Worm (Caenorhabditis elegans) whole organism, late embryonic: ENCODE results near the gene clec-39.
A peak's percentile ranks its signal among the peaks of the same experiment; 100 is the strongest.

Experiments
- C08G9.2 ChIP-seq: sonication (generic microtip); optimal IDR thresholded peaks from 2 replicates; lab custom pipeline; 2016; ENCODE audit warnings: mild to moderate bottlenecking, missing genetic modification characterization, moderate library complexity, missing compliant biosample characterization
- C38D4.7 ChIP-seq: fragments of 200-800 bp; sonication (Bioruptor generic); optimal IDR thresholded peaks from 2 replicates; lab custom pipeline; 2018; ENCODE audit warnings: mild to moderate bottlenecking, missing genetic modification characterization, moderate library complexity, missing compliant biosample characterization
- F13H6.1 ChIP-seq: sonication (generic microtip); optimal IDR thresholded peaks from 2 replicates; lab custom pipeline; 2016; ENCODE audit warnings: missing genetic modification characterization, missing compliant biosample characterization
- ahr-1 ChIP-seq: sonication (generic microtip); optimal IDR thresholded peaks from 2 replicates; lab custom pipeline; 2016; ENCODE audit warnings: missing genetic modification characterization, missing compliant biosample characterization
- ama-1 ChIP-seq: fragments of 150-350 bp; optimal IDR thresholded peaks from 2 replicates; lab custom pipeline; 2014
- ceh-14 ChIP-seq: sonication (generic microtip); optimal IDR thresholded peaks from 2 replicates; lab custom pipeline; 2016; ENCODE audit warnings: missing genotype, missing genetic modification characterization, missing compliant biosample characterization
- ceh-31 ChIP-seq: sonication (generic microtip); optimal IDR thresholded peaks from 2 replicates; lab custom pipeline; 2016; ENCODE audit warnings: missing genetic modification characterization, missing compliant biosample characterization
- ceh-48 ChIP-seq: sonication (generic microtip); optimal IDR thresholded peaks from 2 replicates; lab custom pipeline; 2016; ENCODE audit warnings: missing genetic modification characterization, inconsistent platforms, missing compliant biosample characterization
- ceh-6 ChIP-seq: fragments of 200-800 bp; sonication (Bioruptor generic); optimal IDR thresholded peaks from 2 replicates; lab custom pipeline; 2018; ENCODE audit warnings: mild to moderate bottlenecking, missing genetic modification characterization, missing compliant biosample characterization
- ceh-9 ChIP-seq: sonication (generic microtip); optimal IDR thresholded peaks from 2 replicates; lab custom pipeline; 2016; ENCODE audit warnings: mild to moderate bottlenecking, missing genetic modification characterization, inconsistent platforms, missing compliant biosample characterization
- dve-1 ChIP-seq: sonication (generic microtip); optimal IDR thresholded peaks from 2 replicates; lab custom pipeline; 2017; ENCODE audit warnings: antibody characterized with exemption, mild to moderate bottlenecking, missing genetic modification characterization, missing compliant biosample characterization
- elt-2 ChIP-seq: sonication (generic microtip); optimal IDR thresholded peaks from 2 replicates; lab custom pipeline; 2016; ENCODE audit warnings: missing genetic modification reagents, missing genetic modification characterization, missing compliant biosample characterization
- elt-4 ChIP-seq: sonication (generic microtip); optimal IDR thresholded peaks from 2 replicates; lab custom pipeline; 2016; ENCODE audit warnings: missing genetic modification characterization, missing compliant biosample characterization
- ets-4 ChIP-seq: sonication (generic microtip); optimal IDR thresholded peaks from 2 replicates; lab custom pipeline; 2016; ENCODE audit warnings: missing genetic modification characterization, missing compliant biosample characterization
- fkh-10 ChIP-seq: fragments of 150-350 bp; optimal IDR thresholded peaks from 2 replicates; lab custom pipeline; 2014; ENCODE audit warnings: missing biosample characterization, missing genetic modification reagents, missing genetic modification characterization
- gmeb-2 ChIP-seq: sonication (generic microtip); optimal IDR thresholded peaks from 2 replicates; lab custom pipeline; 2016; ENCODE audit warnings: missing genetic modification characterization, inconsistent platforms, missing compliant biosample characterization
- hlh-13 ChIP-seq: fragments of 200-800 bp; sonication (Bioruptor generic); optimal IDR thresholded peaks from 2 replicates; lab custom pipeline; 2018; ENCODE audit warnings: mild to moderate bottlenecking, missing genetic modification characterization, missing compliant biosample characterization
- hlh-15 ChIP-seq: sonication (generic microtip); optimal IDR thresholded peaks from 2 replicates; lab custom pipeline; 2016; ENCODE audit warnings: missing genetic modification characterization, missing compliant biosample characterization
- hlh-8 ChIP-seq: sonication (generic microtip); optimal IDR thresholded peaks from 2 replicates; lab custom pipeline; 2016; ENCODE audit warnings: missing genotype, missing genetic modification characterization, missing compliant biosample characterization
- lim-6 ChIP-seq: sonication (generic microtip); optimal IDR thresholded peaks from 2 replicates; lab custom pipeline; 2016; ENCODE audit warnings: missing genetic modification characterization, missing compliant biosample characterization
- nfya-1 ChIP-seq: sonication (generic microtip); optimal IDR thresholded peaks from 2 replicates; lab custom pipeline; 2017; ENCODE audit warnings: missing genetic modification characterization, mild to moderate bottlenecking, missing compliant biosample characterization, antibody characterized with exemption, moderate library complexity
- pha-2 ChIP-seq: sonication (generic microtip); optimal IDR thresholded peaks from 2 replicates; lab custom pipeline; 2017; ENCODE audit warnings: mild to moderate bottlenecking, missing genetic modification characterization, missing compliant biosample characterization
- pqm-1 ChIP-seq: sonication (generic microtip); optimal IDR thresholded peaks from 2 replicates; lab custom pipeline; 2016; ENCODE audit warnings: missing genetic modification characterization, missing compliant biosample characterization
- ref-2 ChIP-seq: sonication (generic microtip); optimal IDR thresholded peaks from 2 replicates; lab custom pipeline; 2016; ENCODE audit warnings: missing genetic modification characterization, missing compliant biosample characterization
- rnt-1 ChIP-seq: sonication (generic microtip); optimal IDR thresholded peaks from 2 replicates; lab custom pipeline; 2016; ENCODE audit warnings: missing genetic modification characterization, missing compliant biosample characterization
- sox-4 ChIP-seq: sonication (generic microtip); optimal IDR thresholded peaks from 2 replicates; lab custom pipeline; 2017; ENCODE audit warnings: mild to moderate bottlenecking, missing genetic modification characterization, inconsistent platforms, missing compliant biosample characterization
- syd-9 ChIP-seq: sonication (generic microtip); optimal IDR thresholded peaks from 2 replicates; lab custom pipeline; 2016; ENCODE audit warnings: mild to moderate bottlenecking, missing genetic modification characterization, moderate library complexity, missing compliant biosample characterization
- tbx-2 ChIP-seq: sonication (generic microtip); optimal IDR thresholded peaks from 2 replicates; lab custom pipeline; 2016; ENCODE audit warnings: missing genetic modification characterization, missing compliant biosample characterization
- ttx-3 ChIP-seq: sonication (generic microtip); optimal IDR thresholded peaks from 2 replicates; lab custom pipeline; 2016; ENCODE audit warnings: missing genetic modification reagents, missing genetic modification characterization, missing compliant biosample characterization
- unc-42 ChIP-seq: sonication (generic microtip); optimal IDR thresholded peaks from 2 replicates; lab custom pipeline; 2016; ENCODE audit warnings: missing genotype, missing genetic modification characterization, missing compliant biosample characterization
- unc-55 ChIP-seq: sonication (generic microtip); optimal IDR thresholded peaks from 2 replicates; lab custom pipeline; 2017; ENCODE audit warnings: missing biosample characterization, missing genetic modification reagents, missing genetic modification characterization
- unc-86 ChIP-seq: sonication (generic microtip); optimal IDR thresholded peaks from 2 replicates; lab custom pipeline; 2016; ENCODE audit warnings: missing genetic modification characterization, missing compliant biosample characterization
- zip-5 ChIP-seq: sonication (generic microtip); optimal IDR thresholded peaks from 2 replicates; lab custom pipeline; 2016; ENCODE audit warnings: missing genetic modification characterization, missing compliant biosample characterization
- ztf-16 ChIP-seq: sonication (generic microtip); optimal IDR thresholded peaks from 2 replicates; lab custom pipeline; 2017; ENCODE audit warnings: missing genetic modification characterization, missing compliant biosample characterization

clec-39 gene

ce11 chrV:16747031-16747672 lies 8.1 kb downstream of the clec-39 start, which contains the start of gene dkf-2:
dkf-2 (plus strand) TSS chrV:16747622.
- TF ChIP-seq ets-4 (tag; lab: Kevin White, UChicago), result no peak
- TF ChIP-seq zip-5 (tag; lab: Kevin White, UChicago), result no peak
- no peak for TF ChIP-seq hlh-15 (tag; lab: Kevin White, UChicago)
- no peak for TF ChIP-seq dve-1
- no peak for TF ChIP-seq C08G9.2 (tag; lab: Kevin White, UChicago)
- TF ChIP-seq ceh-14, result no peak
- TF ChIP-seq hlh-13 (GFP tag; lab: Kevin White, UChicago), result no peak
- no peak for TF ChIP-seq ama-1 (lab: Kevin White, UChicago)
- TF ChIP-seq unc-42, result no peak
- no peak for TF ChIP-seq ztf-16 (tag; lab: Kevin White, UChicago)
- no peak for TF ChIP-seq ttx-3 (tag; lab: Kevin White, UChicago)
- TF ChIP-seq gmeb-2, result no peak
- no peak for TF ChIP-seq unc-55 (GFP tag; lab: Kevin White, UChicago)

- TF ChIP-seq C08G9.2 (tag; lab: Kevin White, UChicago), result no peak
- no peak for TF ChIP-seq pha-2 (tag; lab: Kevin White, UChicago)
- TF ChIP-seq C38D4.7, result no peak
- TF ChIP-seq hlh-8 (tag; lab: Kevin White, UChicago), result no peak
- TF ChIP-seq ceh-31 (tag; lab: Kevin White, UChicago), result peak; percentile 16
- TF ChIP-seq unc-42, result peak; percentile 82
These were observed 10.4 kb downstream of the clec-39 start for ce11 chrV:16749473-16749872.

- no peak for TF ChIP-seq fkh-10 (GFP tag; lab: Kevin White, UChicago)
- no peak for TF ChIP-seq rnt-1 (tag; lab: Kevin White, UChicago)
- no peak for TF ChIP-seq tbx-2 (tag; lab: Kevin White, UChicago)
- no peak for TF ChIP-seq ahr-1
- no peak for TF ChIP-seq syd-9 (tag; lab: Kevin White, UChicago)
- TF ChIP-seq hlh-13 (GFP tag; lab: Kevin White, UChicago), result no peak
- TF ChIP-seq sox-4 (tag; lab: Kevin White, UChicago), result no peak
- TF ChIP-seq ceh-6, result no peak
- no peak for TF ChIP-seq ceh-9 (tag; lab: Kevin White, UChicago)
- no peak for TF ChIP-seq ztf-16 (tag; lab: Kevin White, UChicago)
- no peak for TF ChIP-seq elt-2
- no peak for TF ChIP-seq gmeb-2
- peak; percentile 38 for TF ChIP-seq unc-42
- TF ChIP-seq pqm-1 (tag; lab: Kevin White, UChicago), result no peak
- TF ChIP-seq ceh-48, result no peak
- TF ChIP-seq lim-6 (tag; lab: Kevin White, UChicago), result no peak
- TF ChIP-seq ceh-14, result peak; percentile 61
- no peak for TF ChIP-seq ets-4 (tag; lab: Kevin White, UChicago)
- no peak for TF ChIP-seq pha-2 (tag; lab: Kevin White, UChicago)
- no peak for TF ChIP-seq zip-5 (tag; lab: Kevin White, UChicago)
- no peak for TF ChIP-seq elt-4 (tag; lab: Kevin White, UChicago)
- peak; percentile 35 for TF ChIP-seq ceh-31 (tag; lab: Kevin White, UChicago)
- TF ChIP-seq ref-2 (tag; lab: Kevin White, UChicago), result no peak
These were observed 13.3 kb downstream of the clec-39 start for ce11 chrV:16752089-16753030.

- TF ChIP-seq F13H6.1 (tag; lab: Kevin White, UChicago) (no peak), nfya-1 (tag; lab: Kevin White, UChicago) (peak; percentile 71), fkh-10 (GFP tag; lab: Kevin White, UChicago) (no peak), unc-86 (tag; lab: Kevin White, UChicago) (no peak), ttx-3 (tag; lab: Kevin White, UChicago) (no peak)
These were observed 17.1 kb downstream of the clec-39 start for ce11 chrV:16756166-16756565.
